Fruit fly (Drosophila melanogaster): ENCODE results near the gene CG15386.
A peak's percentile ranks its signal among the peaks of the same experiment; 100 is the strongest.

Gene CG15386

dm6 chr2L:2217067-2217684 is at the start of gene CG15386, which contains the start of the genes CG42371 and mio (continued):
- no peak for TF ChIP-seq CG33213 (GFP tag; optimal IDR thresholded peaks at IDR 0.05)
- TF ChIP-seq gem (tag; optimal IDR thresholded peaks at IDR 0.05) = no peak
- no peak for TF ChIP-seq CG12942 (GFP tag; optimal IDR thresholded peaks at IDR 0.05)
- no peak for TF ChIP-seq lilli (GFP tag; optimal IDR thresholded peaks at IDR 0.05)
- no peak for TF ChIP-seq H15 (GFP tag; IDR thresholded peaks at IDR 0.05)
- no peak for TF ChIP-seq inv (GFP tag; IDR thresholded peaks at IDR 0.05; ENCODE audit: partially characterized antibody)
- TF ChIP-seq CG34376 (GFP tag; optimal IDR thresholded peaks at IDR 0.05) = peak; percentile 68
- no peak for TF ChIP-seq CG7963 (GFP tag; IDR thresholded peaks at IDR 0.05; ENCODE audit: partially characterized antibody)
- peak; percentile 55; the same call in 1 of the 2 replicates for TF ChIP-seq amos (GFP tag; IDR thresholded peaks at IDR 0.05; ENCODE audit: partially characterized antibody)
- no peak for TF ChIP-seq CG14860 (GFP tag; IDR thresholded peaks at IDR 0.05; ENCODE audit: partially characterized antibody)
- no peak for TF ChIP-seq C15 (GFP tag; IDR thresholded peaks at IDR 0.05)
- peak; percentile 10 for TF ChIP-seq CG3281 (GFP tag; optimal IDR thresholded peaks at IDR 0.05)
- TF ChIP-seq dan (GFP tag; IDR thresholded peaks at IDR 0.05) = no peak
- no peak for TF ChIP-seq CG33557 (GFP tag; optimal IDR thresholded peaks at IDR 0.05)
- no peak for TF ChIP-seq CG12769 (tag; optimal IDR thresholded peaks at IDR 0.05)
- TF ChIP-seq otp (GFP tag; IDR thresholded peaks at IDR 0.05) = no peak
- TF ChIP-seq CG4282 (GFP tag; optimal IDR thresholded peaks at IDR 0.05) = no peak
- no peak for TF ChIP-seq Sry-β (GFP tag; optimal IDR thresholded peaks at IDR 0.05)
- no peak for TF ChIP-seq CG4820 (GFP tag; optimal IDR thresholded peaks at IDR 0.05)
- TF ChIP-seq nmo (GFP tag; optimal IDR thresholded peaks at IDR 0.05) = peak; percentile 26
- TF ChIP-seq br (optimal IDR thresholded peaks at IDR 0.05) = no peak
- peak; percentile 14; the same call in 1 of the 3 replicates for TF ChIP-seq row (GFP tag; IDR thresholded peaks at IDR 0.05)
- no peak for TF ChIP-seq CG4707 (GFP tag; optimal IDR thresholded peaks at IDR 0.05)
- TF ChIP-seq Sry-δ (GFP tag; optimal IDR thresholded peaks at IDR 0.05) = peak; percentile 55
- TF ChIP-seq CG8359 (GFP tag; optimal IDR thresholded peaks at IDR 0.05; ENCODE audit: borderline replicate concordance) = no peak
- no peak for TF ChIP-seq fu2 (GFP tag; optimal IDR thresholded peaks at IDR 0.05)
- TF ChIP-seq MBD-R2 (GFP tag; IDR thresholded peaks at IDR 0.05) = peak; percentile 98
- no peak for TF ChIP-seq Bteb2 (GFP tag; optimal IDR thresholded peaks at IDR 0.05)
- 0 out of 2 replicates have a peak, but pooled peaks have one; percentile 19 for TF ChIP-seq wdn (GFP tag; IDR thresholded peaks at IDR 0.05)
- TF ChIP-seq Atf6 (GFP tag; IDR thresholded peaks at IDR 0.05) = 0 out of 2 replicates have a peak, but pooled peaks have one; percentile 19
- no peak for TF ChIP-seq Jarid2 (GFP tag; optimal IDR thresholded peaks at IDR 0.05)
- TF ChIP-seq dpn (GFP tag; optimal IDR thresholded peaks at IDR 0.05) = peak; percentile 15 to 38
- no peak for TF ChIP-seq CG2199 (GFP tag; IDR thresholded peaks at IDR 0.05)
- TF ChIP-seq CG10565 (GFP tag; optimal IDR thresholded peaks at IDR 0.05) = no peak
- no peak for TF ChIP-seq CG10366 (GFP tag; IDR thresholded peaks at IDR 0.05)
- no peak for TF ChIP-seq CG4328 (GFP tag; optimal IDR thresholded peaks at IDR 0.05)
- TF ChIP-seq CG2129 (GFP tag; IDR thresholded peaks at IDR 0.05; ENCODE audit: partially characterized antibody) = no peak
- TF ChIP-seq nerfin-1 (tag; optimal IDR thresholded peaks at IDR 0.05) = no peak
- 0 out of 3 replicates have a peak, but pooled peaks have one; percentile 23 for TF ChIP-seq CG11695 (GFP tag; IDR thresholded peaks at IDR 0.05)
- no peak for TF ChIP-seq Stat92E (GFP tag; optimal IDR thresholded peaks at IDR 0.05)
- TF ChIP-seq Hand (GFP tag; optimal IDR thresholded peaks at IDR 0.05) = no peak
- TF ChIP-seq CG16863 (GFP tag; optimal IDR thresholded peaks at IDR 0.05) = no peak
- no peak for TF ChIP-seq usp (GFP tag; optimal IDR thresholded peaks at IDR 0.05)
- no peak for TF ChIP-seq tx (GFP tag; optimal IDR thresholded peaks at IDR 0.05)
- no peak for TF ChIP-seq Atf3 (GFP tag; optimal IDR thresholded peaks at IDR 0.05)
- no peak for TF ChIP-seq Atf-2 (GFP tag; optimal IDR thresholded peaks at IDR 0.05)
- no peak for TF ChIP-seq ranshi (GFP tag; IDR thresholded peaks at IDR 0.05)
- TF ChIP-seq danr (GFP tag; IDR thresholded peaks at IDR 0.05) = no peak
- TF ChIP-seq unpg (GFP tag; optimal IDR thresholded peaks at IDR 0.05) = no peak
- no peak for TF ChIP-seq CG12744 (GFP tag; optimal IDR thresholded peaks at IDR 0.05)

Measured in whole organism, embryonic.